Fruit fly (Drosophila melanogaster) whole organism: ENCODE results near the gene CG10348.

Experiments used
- CG8478 ChIP-seq: fragments of >200 bp; optimal IDR thresholded peaks from 2 replicates; lab custom pipeline; 2018; ENCODE audit warnings: inconsistent platforms
- Dll ChIP-seq: fragments of >200 bp; optimal IDR thresholded peaks from 2 replicates; lab custom pipeline; 2017
- EcR ChIP-seq, 2 experiments: fragments of >200 bp; optimal IDR thresholded peaks; 2 replicates each; lab custom pipeline; 2017; ENCODE audit warnings: missing biosample characterization in 2 of 2, missing genetic modification characterization in 2 of 2, missing genetic modification reagents in 2 of 2
- pan ChIP-seq: fragments of >200 bp; optimal IDR thresholded peaks from 2 replicates; lab custom pipeline; 2017
- psq ChIP-seq: fragments of >200 bp; optimal IDR thresholded peaks from 2 replicates; lab custom pipeline; 2017
- usp ChIP-seq: fragments of >200 bp; optimal IDR thresholded peaks from 2 replicates; lab custom pipeline; 2017; ENCODE audit warnings: missing biosample characterization, missing genetic modification characterization, mixed read lengths

CG10348 gene

DNA sequence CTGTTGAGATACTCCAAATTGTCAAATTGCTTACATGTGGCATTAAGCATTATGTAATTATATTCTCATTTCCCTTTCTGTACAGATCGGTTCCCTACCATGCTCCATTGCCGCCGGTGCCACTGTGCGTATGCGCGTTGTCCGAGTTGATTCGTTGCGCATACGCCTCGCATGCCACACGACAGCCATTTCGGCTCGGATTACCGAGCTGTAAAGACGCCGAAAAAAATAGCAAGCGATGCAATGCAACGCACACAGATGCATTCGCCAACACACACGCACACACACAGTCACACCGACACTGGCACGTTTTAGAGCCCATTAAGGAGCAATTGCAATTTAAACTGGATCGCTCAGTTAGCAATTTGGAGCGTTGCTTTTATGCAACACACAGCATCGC lies 13.1 kb upstream of the CG10348 start:
- TF ChIP-seq pan (no peak), CG8478 (no peak), usp (GFP tag; lab: Kevin White, UChicago) (no peak), EcR (GFP tag; optimal IDR thresholded peaks at IDR 0.05; lab: Kevin White, UChicago) (no peak), Dll (no peak), psq (lab: Kevin White, UChicago) (no peak)

DNA sequence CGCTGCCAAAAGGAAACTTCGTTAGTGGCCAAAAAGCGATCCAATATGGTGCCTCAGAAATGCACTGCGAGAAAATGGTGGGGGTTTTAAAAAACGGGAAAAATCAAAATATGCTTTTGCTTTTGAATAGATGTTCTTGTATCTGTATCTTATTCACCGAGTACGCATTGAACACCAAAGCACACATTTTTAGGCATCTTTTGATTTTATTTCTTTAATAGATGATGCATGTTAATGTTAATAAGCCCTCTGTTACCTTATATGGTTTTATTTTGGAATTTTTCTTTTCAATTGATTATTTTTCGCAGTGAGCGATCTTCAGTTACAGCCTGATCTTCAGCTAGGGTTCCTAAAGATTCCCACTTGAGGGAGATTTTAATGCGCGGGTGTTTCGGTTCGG lies 11.6 kb upstream of the CG10348 start:
- TF ChIP-seq Dll, result no peak
- TF ChIP-seq psq (lab: Kevin White, UChicago), result no peak
- TF ChIP-seq usp (GFP tag; lab: Kevin White, UChicago), result no peak
- no peak for TF ChIP-seq CG8478
- no peak for TF ChIP-seq EcR (GFP tag; optimal IDR thresholded peaks at IDR 0.05; lab: Kevin White, UChicago)
- TF ChIP-seq pan, result no peak

DNA sequence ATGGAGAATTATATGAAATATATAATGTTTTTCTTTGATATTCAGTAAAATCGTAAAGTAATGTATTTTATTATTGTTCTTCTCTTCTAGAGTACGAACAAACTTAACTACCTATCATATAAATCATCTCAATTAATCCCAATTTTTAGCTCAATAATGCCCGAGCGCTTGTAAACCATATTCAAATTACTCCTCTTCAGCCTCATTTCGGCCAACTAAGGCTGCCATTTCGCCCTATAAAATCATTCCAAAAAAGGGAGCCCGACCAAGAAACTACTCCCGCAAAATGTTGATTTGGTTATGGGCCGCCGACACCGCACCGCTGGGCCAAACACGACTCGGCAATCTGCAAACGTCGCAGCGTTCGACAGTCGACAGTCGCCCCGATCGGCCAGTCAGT lies 10.4 kb upstream of the CG10348 start:
- TF ChIP-seq Dll (no peak), CG8478 (no peak), pan (no peak), usp (GFP tag; lab: Kevin White, UChicago) (no peak)

DNA sequence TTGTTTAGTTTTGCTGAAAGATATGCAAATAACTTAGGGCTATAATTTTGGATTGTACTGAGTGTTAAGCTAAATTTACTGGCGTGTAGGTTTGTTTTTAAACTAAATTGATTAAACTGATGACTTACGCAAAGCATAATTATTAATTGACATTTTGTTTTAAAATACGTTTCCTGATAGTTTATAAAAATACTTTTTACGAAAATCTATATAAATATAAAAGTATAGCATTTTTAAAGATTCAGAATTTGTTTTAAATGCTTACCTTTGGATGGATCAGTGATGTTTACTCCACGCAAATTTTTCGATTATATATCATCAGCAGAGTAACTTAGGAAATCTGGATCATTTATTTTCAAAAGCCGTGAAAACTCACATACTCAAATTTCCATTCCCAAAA lies 7.7 kb upstream of the CG10348 start, which contains the start of the genes CG42752 and CG15167:
TSS of gene CG42752 (minus strand) at position 101 of the 400 bp plus-strand sequence.
TSS of gene CG15167 (plus strand) at position 349 of the 400 bp plus-strand sequence.
- TF ChIP-seq CG8478, result no peak
- no peak for TF ChIP-seq pan
- no peak for TF ChIP-seq usp (GFP tag; lab: Kevin White, UChicago)
- no peak for TF ChIP-seq EcR (GFP tag; optimal IDR thresholded peaks at IDR 0.05; lab: Kevin White, UChicago)
- no peak for TF ChIP-seq psq (lab: Kevin White, UChicago)
- no peak for TF ChIP-seq Dll

DNA sequence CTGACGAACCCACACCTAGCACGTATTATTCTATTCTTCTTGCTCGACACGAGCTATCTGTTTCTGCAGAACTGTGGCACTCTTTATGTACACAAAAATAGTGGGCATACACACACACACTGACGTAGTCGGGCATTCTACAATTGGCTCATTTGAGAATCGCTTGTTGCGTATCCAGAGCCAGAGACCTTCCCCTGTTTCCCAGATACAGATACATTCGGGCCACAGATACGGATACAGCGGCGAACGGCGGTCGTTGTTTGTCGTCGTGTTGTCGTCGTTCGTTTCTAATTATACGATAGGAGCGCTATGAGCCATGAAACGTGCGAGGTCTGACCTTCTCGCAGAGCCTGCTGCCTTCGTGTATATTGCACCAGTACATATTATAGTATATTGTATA lies 4.9 kb upstream of the CG10348 start:
- no peak for TF ChIP-seq EcR (GFP tag; optimal IDR thresholded peaks at IDR 0.05; lab: Kevin White, UChicago)
- TF ChIP-seq CG8478, result no peak
- no peak for TF ChIP-seq psq (lab: Kevin White, UChicago)
- TF ChIP-seq pan, result no peak
- TF ChIP-seq usp (GFP tag; lab: Kevin White, UChicago), result no peak
- no peak for TF ChIP-seq Dll

DNA sequence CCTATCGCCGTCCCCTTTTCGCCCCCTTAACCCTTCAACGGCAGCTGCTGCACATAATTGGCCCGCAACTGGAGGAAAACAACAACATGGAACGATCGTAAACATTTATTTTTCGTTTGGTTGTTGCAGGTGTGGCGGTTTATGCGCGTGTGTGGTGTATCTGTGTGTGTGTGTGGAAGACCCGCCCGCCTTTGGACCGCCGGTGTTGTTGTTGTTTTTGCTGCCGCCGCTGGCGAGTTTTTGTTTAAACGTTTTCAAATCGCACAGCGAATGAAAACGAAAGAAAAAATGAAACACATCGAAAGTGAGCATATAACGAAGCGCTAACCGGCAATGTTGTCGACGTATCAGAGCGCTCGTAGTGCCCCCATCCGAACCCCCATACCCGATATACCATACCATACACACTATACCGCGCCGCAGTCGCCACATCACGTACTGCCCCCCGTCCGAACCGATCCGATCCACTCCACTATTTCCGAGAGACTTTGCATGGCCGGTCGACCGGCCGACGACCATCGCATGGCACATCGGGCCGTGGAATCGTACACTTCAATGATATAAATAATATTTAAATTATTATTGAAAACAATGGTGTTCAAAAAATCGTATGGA lies 3.3 kb upstream of the CG10348 start:
- TF ChIP-seq CG8478, result no peak
- TF ChIP-seq usp (GFP tag; lab: Kevin White, UChicago), result no peak
- TF ChIP-seq psq (lab: Kevin White, UChicago), result no peak
- TF ChIP-seq Dll, result no peak
- no peak for TF ChIP-seq EcR (GFP tag; optimal IDR thresholded peaks at IDR 0.05; lab: Kevin White, UChicago)
- TF ChIP-seq pan, result no peak

DNA sequence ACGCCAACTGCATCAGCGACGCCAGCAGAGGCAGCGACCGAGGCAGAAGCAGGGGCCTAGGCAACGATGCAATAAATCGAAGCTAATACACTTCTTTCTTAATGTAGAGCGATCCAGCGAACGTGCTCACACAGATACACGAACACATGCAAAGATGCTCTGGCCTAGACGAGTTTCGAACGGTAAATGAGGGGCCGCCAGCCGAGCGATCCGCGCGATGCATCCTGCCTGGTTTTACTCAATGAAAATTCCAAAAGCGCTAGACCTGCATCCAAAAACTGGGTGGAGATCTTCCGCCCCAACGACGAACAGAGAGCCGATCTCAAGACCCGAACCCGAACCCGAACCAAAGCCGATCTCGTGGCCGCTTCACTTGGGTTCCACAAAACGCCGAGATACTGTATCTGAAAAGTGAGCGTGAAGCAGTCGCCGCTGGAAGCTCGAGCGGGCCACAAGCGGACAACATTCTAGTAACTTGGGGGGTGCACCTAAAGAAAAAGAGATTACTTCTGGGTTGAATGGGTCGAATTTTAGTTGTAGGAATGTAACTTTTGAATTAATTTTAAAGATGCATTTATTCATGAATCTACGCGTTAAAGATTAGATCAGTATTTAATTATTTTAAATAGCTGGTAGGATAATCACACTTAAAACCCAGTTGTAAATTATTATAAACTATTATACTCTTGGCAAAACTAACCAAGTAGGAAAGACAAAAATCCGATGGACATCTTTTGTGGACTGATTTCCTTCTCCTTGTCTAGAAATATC lies 621 bp upstream of the CG10348 start:
- no peak for TF ChIP-seq EcR (GFP tag; optimal IDR thresholded peaks at IDR 0.05; lab: Kevin White, UChicago)
- TF ChIP-seq Dll, result no peak
- no peak for TF ChIP-seq CG8478
- no peak for TF ChIP-seq psq (lab: Kevin White, UChicago)
- no peak for TF ChIP-seq pan
- no peak for TF ChIP-seq usp (GFP tag; lab: Kevin White, UChicago)

DNA sequence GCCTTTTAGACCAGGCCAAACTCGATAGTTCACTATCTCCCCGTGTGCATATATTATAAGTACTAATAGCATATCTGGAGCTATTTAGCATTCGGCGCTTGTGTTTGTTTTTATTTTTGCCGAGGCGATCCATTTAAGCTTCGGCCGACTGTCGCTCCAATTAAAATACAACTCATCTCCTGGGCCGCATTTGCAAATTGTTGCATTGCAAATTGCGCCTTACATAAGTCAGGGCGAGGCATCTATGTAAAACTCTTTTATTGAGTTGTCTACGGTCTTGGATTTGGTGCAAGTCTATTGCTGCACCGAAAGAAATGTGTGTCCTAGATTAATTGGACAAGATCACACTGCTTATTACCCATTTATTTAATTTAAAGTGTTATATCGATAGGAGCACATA lies 4.3 kb downstream of the CG10348 start:
- TF ChIP-seq CG8478 (no peak), psq (lab: Kevin White, UChicago) (no peak), EcR (GFP tag; optimal IDR thresholded peaks at IDR 0.05; lab: Kevin White, UChicago) (no peak), usp (GFP tag; lab: Kevin White, UChicago) (no peak), Dll (no peak), pan (no peak)

DNA sequence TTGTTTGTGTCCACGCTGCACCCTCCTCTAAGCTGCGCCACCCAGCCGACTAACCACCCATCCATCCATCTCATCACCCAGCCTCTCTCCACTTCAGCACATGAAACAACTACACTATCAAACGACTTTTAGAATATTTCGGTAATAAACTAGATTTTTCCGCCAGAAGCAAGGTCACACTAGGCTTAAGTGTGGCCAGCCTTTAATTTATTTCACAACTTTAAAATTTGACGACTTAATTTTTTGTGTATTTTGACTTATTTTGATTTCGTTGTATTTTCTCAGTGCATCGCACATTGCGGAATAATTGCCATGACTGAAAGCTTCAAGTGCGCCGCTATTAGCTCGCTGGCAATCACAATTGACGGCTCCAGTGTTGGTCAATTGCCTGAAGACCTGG lies 7.5 kb downstream of the CG10348 start:
- TF ChIP-seq pan (no peak), usp (GFP tag; lab: Kevin White, UChicago) (no peak), Dll (no peak), CG8478 (no peak), psq (lab: Kevin White, UChicago) (no peak), EcR (GFP tag; optimal IDR thresholded peaks at IDR 0.05; lab: Kevin White, UChicago) (no peak)

DNA sequence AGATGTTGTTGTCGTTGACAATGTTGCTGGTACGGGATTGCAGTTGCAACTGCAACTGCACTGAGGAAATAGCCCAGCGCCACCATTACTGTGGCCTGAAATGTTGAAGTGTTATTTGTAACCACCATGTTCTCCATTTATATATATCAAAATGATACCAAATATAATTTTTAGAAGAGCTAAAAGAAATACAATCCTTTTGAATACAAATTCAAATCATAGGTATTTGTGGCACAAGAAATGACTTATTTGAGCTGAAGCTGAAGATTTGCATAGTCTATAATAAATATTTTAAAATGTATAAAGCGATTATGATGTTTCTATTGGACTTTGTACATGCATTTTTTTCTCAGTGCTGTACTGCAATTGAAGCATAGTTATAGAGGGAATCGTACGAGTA lies 12.7 kb downstream of the CG10348 start:
- TF ChIP-seq pan (no peak), CG8478 (no peak), psq (lab: Kevin White, UChicago) (no peak), EcR (GFP tag; optimal IDR thresholded peaks at IDR 0.05; lab: Kevin White, UChicago) (no peak)

DNA sequence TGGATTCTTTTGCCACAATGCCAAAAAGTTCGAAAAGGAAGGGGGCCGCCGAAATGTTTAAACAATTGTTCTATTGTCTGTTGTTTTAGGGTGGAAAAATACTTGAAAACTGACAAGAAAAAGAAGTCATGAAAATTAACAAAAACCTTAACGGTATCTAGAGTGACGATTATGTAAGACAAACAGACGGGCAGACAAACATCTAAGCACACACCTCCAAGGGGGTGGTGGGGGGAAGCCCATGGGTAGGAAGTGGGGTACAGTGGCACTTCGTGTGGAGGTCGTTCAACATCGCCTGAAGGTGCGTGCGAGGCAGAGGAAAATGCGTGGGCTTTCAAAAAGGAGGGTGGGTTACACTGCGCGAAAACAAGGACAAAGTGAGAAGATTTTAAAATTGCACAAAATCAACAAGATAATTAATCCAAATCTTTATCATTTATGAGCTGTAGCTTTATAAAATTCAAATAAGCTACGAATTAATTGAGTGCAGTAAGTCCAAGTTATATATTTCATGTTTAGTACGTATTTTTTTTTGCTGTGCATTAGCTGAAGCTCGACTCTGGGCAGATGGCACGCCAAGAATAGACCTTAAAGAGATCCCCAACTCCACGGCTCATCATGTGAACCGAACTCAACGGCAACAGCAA lies 14.8 kb downstream of the CG10348 start:
- no peak for TF ChIP-seq usp (GFP tag; lab: Kevin White, UChicago)
- no peak for TF ChIP-seq EcR (GFP tag; optimal IDR thresholded peaks at IDR 0.05; lab: Kevin White, UChicago)
- TF ChIP-seq pan, result no peak
- no peak for TF ChIP-seq psq (lab: Kevin White, UChicago)
- no peak for TF ChIP-seq CG8478
- TF ChIP-seq Dll, result no peak

DNA sequence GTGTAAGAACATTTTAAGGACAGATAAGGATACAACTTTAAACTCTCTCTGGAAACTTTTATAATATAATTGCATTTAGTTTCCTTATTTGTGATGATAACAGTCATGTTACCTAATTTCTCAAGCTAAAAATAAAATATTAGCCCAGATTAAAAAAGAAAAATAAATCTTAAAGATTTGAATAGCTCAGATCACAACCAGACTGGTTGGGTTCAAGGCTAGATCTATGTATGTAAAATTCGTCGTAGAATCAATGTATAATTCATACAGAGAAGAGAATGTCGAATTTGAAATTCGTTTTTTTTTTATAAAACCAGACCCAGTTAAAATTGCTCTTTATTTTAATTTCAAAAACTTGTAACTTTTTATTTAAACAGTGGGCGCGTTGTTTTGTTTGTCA lies 18.2 kb downstream of the CG10348 start:
- no peak for TF ChIP-seq Dll
- no peak for TF ChIP-seq usp (GFP tag; lab: Kevin White, UChicago)
- no peak for TF ChIP-seq pan
- TF ChIP-seq EcR (GFP tag; optimal IDR thresholded peaks at IDR 0.05; lab: Kevin White, UChicago), result no peak
- no peak for TF ChIP-seq psq (lab: Kevin White, UChicago)
